Fruit fly (Drosophila melanogaster): Measurements from ENCODE around the gene CG31789.

DNA sequence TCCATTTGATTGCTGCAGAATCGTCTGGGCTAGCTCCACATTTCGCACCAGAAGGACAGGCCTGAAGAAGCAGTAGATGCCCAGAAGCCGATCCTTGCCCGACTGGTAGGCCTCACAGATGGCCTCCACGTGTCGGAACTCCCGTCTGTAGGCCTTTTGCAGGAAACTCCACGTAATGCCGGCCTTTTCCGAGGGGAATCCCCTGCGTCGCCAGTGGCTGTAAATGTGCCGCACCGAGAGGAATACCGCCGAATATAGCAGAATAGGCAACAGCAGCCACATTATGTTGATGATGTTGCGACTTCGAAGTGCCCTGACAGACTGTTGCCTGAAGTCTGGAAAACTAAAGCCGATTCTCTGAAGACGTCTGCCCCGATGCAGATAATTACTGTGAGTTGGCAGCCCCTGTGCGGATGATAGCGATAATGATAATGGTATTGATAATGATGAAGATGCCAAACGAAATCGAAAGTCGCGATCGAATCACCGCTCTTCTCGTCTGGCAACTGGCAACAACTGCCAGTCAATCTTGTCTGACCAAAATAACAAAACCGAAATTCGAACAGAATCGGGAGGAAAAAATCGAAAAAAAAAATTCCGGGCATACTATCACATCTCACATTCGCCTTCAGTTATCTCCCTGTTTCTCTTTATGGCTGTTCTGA is 47.1 kb downstream of the CG31789 start, which contains the start of gene Cyp310a1:
- TF ChIP-seq psq (optimal IDR thresholded peaks at IDR 0.05) = no peak
- no peak for TF ChIP-seq EcR (GFP tag; optimal IDR thresholded peaks at IDR 0.05)
